Worm (Caenorhabditis elegans): Measurements from ENCODE around the gene K07D4.4.

- no peak for TF ChIP-seq lin-11 (tag; optimal IDR thresholded peaks at IDR 0.05)
- no peak for TF ChIP-seq pag-3 (tag; optimal IDR thresholded peaks at IDR 0.05; ENCODE audit: borderline replicate concordance)
- no peak for TF ChIP-seq nfya-1 (tag; optimal IDR thresholded peaks at IDR 0.05)
Measured at ce11 chrII:4032293-4032692, at the start of gene K07D4.4.

All from whole organism, late embryonic.